Fruit fly (Drosophila melanogaster) whole organism: ENCODE measurements around the gene CG43291.

ENCODE experiments used
- CG8478 ChIP-seq: fragments of >200 bp; optimal IDR thresholded peaks from 2 replicates; lab custom pipeline; 2018; ENCODE audit warnings: inconsistent platforms
- EcR ChIP-seq, 2 experiments: fragments of >200 bp; optimal IDR thresholded peaks; 2 replicates each; lab custom pipeline; 2017; ENCODE audit warnings: missing biosample characterization in 2 of 2, missing genetic modification characterization in 2 of 2, missing genetic modification reagents in 2 of 2
- pan ChIP-seq: fragments of >200 bp; optimal IDR thresholded peaks from 2 replicates; lab custom pipeline; 2017
- psq ChIP-seq: fragments of >200 bp; optimal IDR thresholded peaks from 2 replicates; lab custom pipeline; 2017

DNA sequence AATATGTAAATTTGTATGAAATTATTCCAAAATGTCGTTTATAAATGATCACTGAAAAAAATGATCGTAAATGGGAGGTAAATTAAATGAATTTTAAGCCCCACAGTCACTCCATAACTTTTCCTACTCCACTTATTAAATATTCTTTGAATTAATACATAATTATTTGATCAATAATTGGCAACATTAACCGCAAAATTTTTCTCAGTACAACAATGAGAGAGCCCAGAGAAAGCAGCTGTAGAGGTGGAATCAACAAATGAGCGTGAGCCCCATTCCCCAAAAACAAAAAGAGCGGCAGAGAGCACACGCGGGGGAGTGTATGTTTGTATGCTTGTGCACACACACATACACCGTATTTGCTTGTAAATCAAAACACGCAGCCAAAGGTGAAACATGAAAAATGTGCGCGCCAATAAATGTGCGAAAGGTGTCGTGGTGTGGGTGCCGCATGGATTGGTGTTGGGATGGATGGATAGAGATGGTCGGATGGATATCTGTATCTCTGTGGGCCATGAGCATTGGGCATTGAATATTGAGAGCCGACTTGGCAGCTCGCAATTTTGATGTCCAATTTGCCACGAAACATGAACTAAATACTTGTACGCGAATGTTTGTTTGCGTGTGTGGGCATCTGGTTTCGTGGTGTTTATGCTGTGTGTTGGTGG lies 39.4 kb upstream of the CG43291 start:
- TF ChIP-seq pan = no peak
- TF ChIP-seq CG8478 = no peak
- TF ChIP-seq psq (lab: Kevin White, UChicago) = no peak
- TF ChIP-seq EcR (GFP tag; optimal IDR thresholded peaks at IDR 0.05; lab: Kevin White, UChicago) = no peak
